Fruit fly (Drosophila melanogaster) whole organism, embryonic: Measurements from ENCODE around the gene Fer3HCH.

Source experiments
- Atf6 ChIP-seq: fragments of 200-800 bp; sonication (Bioruptor generic); IDR thresholded peaks from 2 replicates; pipeline ENCODE4 v1.3.6; 2022; ENCODE audit warnings: missing biosample characterization, missing genetic modification characterization
- CG11093 ChIP-seq: fragments of 200-800 bp; sonication (Bioruptor generic); IDR thresholded peaks from 3 replicates; pipeline ENCODE4 v1.3.6; 2022; ENCODE audit warnings: missing biosample characterization, missing genetic modification characterization
- CG13296 ChIP-seq: fragments of 200-800 bp; sonication (Bioruptor generic); optimal IDR thresholded peaks from 3 replicates; lab custom pipeline; 2018; ENCODE audit warnings: missing biosample characterization, mild to moderate bottlenecking, missing genetic modification characterization
- CG14667 ChIP-seq: fragments of 200-800 bp; sonication (Bioruptor generic); IDR thresholded peaks from 2 replicates; pipeline ENCODE4 v1.3.6; 2022; ENCODE audit warnings: missing biosample characterization, missing genetic modification characterization
- CG14965 ChIP-seq: fragments of 200-800 bp; sonication (Bioruptor generic); optimal IDR thresholded peaks from 2 replicates; lab custom pipeline; 2016; ENCODE audit warnings: missing biosample characterization, missing genetic modification characterization, borderline replicate concordance
- CG17802 ChIP-seq: fragments of 200-800 bp; sonication (Bioruptor generic); optimal IDR thresholded peaks from 2 replicates; lab custom pipeline; 2018; ENCODE audit warnings: missing biosample characterization, mild to moderate bottlenecking, missing genetic modification characterization, moderate library complexity
- CG2116 ChIP-seq: fragments of 200-800 bp; sonication (Bioruptor generic); optimal IDR thresholded peaks from 3 replicates; lab custom pipeline; 2018; ENCODE audit warnings: missing biosample characterization, mild to moderate bottlenecking, missing genetic modification characterization
- CG31224 ChIP-seq: fragments of 200-800 bp; sonication (Bioruptor generic); IDR thresholded peaks from 2 replicates; pipeline ENCODE4 v1.3.6; 2022; ENCODE audit warnings: missing biosample characterization, missing genetic modification characterization
- CG4820 ChIP-seq: fragments of 200-800 bp; sonication (Bioruptor generic); optimal IDR thresholded peaks from 3 replicates; lab custom pipeline; 2016; ENCODE audit warnings: missing biosample characterization, missing genetic modification characterization
- CG5953 ChIP-seq: fragments of 200-800 bp; sonication (Bioruptor generic); IDR thresholded peaks from 2 replicates; pipeline ENCODE4 v1.3.6; 2022; ENCODE audit warnings: missing biosample characterization, missing genetic modification characterization
- CG8281 ChIP-seq: fragments of 200-800 bp; sonication (Bioruptor generic); optimal IDR thresholded peaks from 2 replicates; lab custom pipeline; 2018; ENCODE audit warnings: missing biosample characterization, mild to moderate bottlenecking, missing genetic modification characterization, moderate library complexity
- CG9876 ChIP-seq: fragments of 200-800 bp; sonication (Bioruptor generic); optimal IDR thresholded peaks from 2 replicates; lab custom pipeline; 2016; ENCODE audit warnings: missing biosample characterization, missing genetic modification characterization
- D19A ChIP-seq: fragments of 200-800 bp; optimal IDR thresholded peaks from 3 replicates; lab custom pipeline; 2019; ENCODE audit warnings: missing biosample characterization, mild to moderate bottlenecking, missing genetic modification characterization, moderate library complexity
- Fer2 ChIP-seq: fragments of 200-800 bp; sonication (Bioruptor generic); optimal IDR thresholded peaks from 2 replicates; lab custom pipeline; 2018; ENCODE audit warnings: missing biosample characterization, mild to moderate bottlenecking, missing genetic modification characterization, moderate library complexity
- Hey ChIP-seq: fragments of 200-800 bp; sonication (Bioruptor generic); optimal IDR thresholded peaks from 3 replicates; lab custom pipeline; 2018; ENCODE audit warnings: missing biosample characterization, mild to moderate bottlenecking, missing genetic modification characterization
- HmgZ ChIP-seq: fragments of 200-800 bp; sonication (Bioruptor generic); optimal IDR thresholded peaks from 2 replicates; lab custom pipeline; 2018; ENCODE audit warnings: missing biosample characterization, mild to moderate bottlenecking, missing genetic modification characterization
- Jarid2 ChIP-seq: fragments of 200-800 bp; sonication (Bioruptor generic); optimal IDR thresholded peaks from 3 replicates; lab custom pipeline; 2017; ENCODE audit warnings: mild to moderate bottlenecking, missing biosample characterization, missing genetic modification reagents, missing genetic modification characterization
- Mes4 ChIP-seq: fragments of 200-800 bp; sonication (Bioruptor generic); optimal IDR thresholded peaks from 2 replicates; lab custom pipeline; 2016; ENCODE audit warnings: missing biosample characterization, missing genetic modification characterization
- NC2α ChIP-seq: fragments of 200-800 bp; sonication (Bioruptor generic); optimal IDR thresholded peaks from 2 replicates; lab custom pipeline; 2016; ENCODE audit warnings: missing biosample characterization, missing genetic modification characterization
- NfI ChIP-seq: fragments of 200-800 bp; sonication (Bioruptor generic); optimal IDR thresholded peaks from 3 replicates; lab custom pipeline; 2018; ENCODE audit warnings: missing biosample characterization, mild to moderate bottlenecking, missing genetic modification characterization, moderate library complexity
- Poxn ChIP-seq: fragments of 200-800 bp; sonication (Bioruptor generic); IDR thresholded peaks from 2 replicates; pipeline ENCODE4 v1.3.6; 2022; ENCODE audit warnings: missing biosample characterization, missing genetic modification characterization
- Stat92E ChIP-seq, 3 experiments: fragments of >200 bp in 2 of 3; fragments of 200-800 bp in 1 of 3; sonication (Bioruptor generic) in 1 of 3; optimal IDR thresholded peaks; 2 replicates each; lab custom pipeline; 2017 to 2019; ENCODE audit warnings: missing biosample characterization in 3 of 3, missing genetic modification characterization in 3 of 3, mild to moderate bottlenecking in 1 of 3, moderate library complexity in 1 of 3
- Usf ChIP-seq: fragments of 200-800 bp; sonication (Bioruptor generic); optimal IDR thresholded peaks from 2 replicates; lab custom pipeline; 2017; ENCODE audit warnings: missing genotype, missing biosample characterization, missing genetic modification characterization
- ara ChIP-seq: fragments of 200-800 bp; sonication (Bioruptor generic); IDR thresholded peaks from 2 replicates; pipeline ENCODE4 v1.3.6; 2022; ENCODE audit warnings: missing biosample characterization, missing genetic modification characterization
- az2 ChIP-seq: fragments of 200-800 bp; sonication (Bioruptor generic); optimal IDR thresholded peaks from 3 replicates; lab custom pipeline; 2016; ENCODE audit warnings: missing biosample characterization, missing genetic modification characterization
- btn ChIP-seq: fragments of 200-800 bp; sonication (Bioruptor generic); optimal IDR thresholded peaks from 2 replicates; lab custom pipeline; 2016; ENCODE audit warnings: missing biosample characterization, missing genetic modification characterization
- chinmo ChIP-seq: fragments of 200-800 bp; sonication (Bioruptor generic); IDR thresholded peaks from 4 replicates; pipeline ENCODE4 v1.3.6; 2022; ENCODE audit warnings: missing biosample characterization, missing genetic modification characterization; ENCODE audit not compliant: partially characterized antibody
- da ChIP-seq: fragments of 200-800 bp; sonication (Bioruptor generic); optimal IDR thresholded peaks from 2 replicates; lab custom pipeline; 2016; ENCODE audit warnings: missing biosample characterization, missing genetic modification characterization
- disco-r ChIP-seq: fragments of 200-800 bp; sonication (Bioruptor generic); optimal IDR thresholded peaks from 2 replicates; lab custom pipeline; 2016; ENCODE audit warnings: missing biosample characterization, missing genetic modification characterization
- dpn ChIP-seq, 2 experiments: fragments of 200-800 bp; sonication (Bioruptor generic); optimal IDR thresholded peaks; 3 replicates each; lab custom pipeline; 2016; ENCODE audit warnings: missing biosample characterization in 2 of 2, missing genetic modification characterization in 2 of 2
- emc ChIP-seq: fragments of 200-800 bp; sonication (Bioruptor generic); optimal IDR thresholded peaks from 2 replicates; lab custom pipeline; 2016; ENCODE audit warnings: missing biosample characterization, missing genetic modification characterization
- fd3F ChIP-seq: fragments of 200-800 bp; sonication (Bioruptor generic); optimal IDR thresholded peaks from 2 replicates; lab custom pipeline; 2018; ENCODE audit warnings: missing biosample characterization, mild to moderate bottlenecking, missing genetic modification characterization, moderate library complexity
- gce ChIP-seq: fragments of 200-800 bp; sonication (Bioruptor generic); IDR thresholded peaks from 3 replicates; pipeline ENCODE4 v1.3.6; 2022; ENCODE audit warnings: missing biosample characterization, missing genetic modification characterization
- gsb-n ChIP-seq: fragments of 200-800 bp; sonication (Bioruptor generic); optimal IDR thresholded peaks from 3 replicates; lab custom pipeline; 2018; ENCODE audit warnings: missing biosample characterization, mild to moderate bottlenecking, missing genetic modification characterization
- gt ChIP-seq: fragments of 200-800 bp; sonication (Bioruptor generic); IDR thresholded peaks from 2 replicates; pipeline ENCODE4 v1.3.6; 2022; ENCODE audit warnings: missing biosample characterization, missing genetic modification characterization
- luna ChIP-seq: fragments of 200-800 bp; sonication (Bioruptor generic); optimal IDR thresholded peaks from 2 replicates; lab custom pipeline; 2016; ENCODE audit warnings: missing biosample characterization, missing genetic modification characterization
- mam ChIP-seq: fragments of 200-800 bp; sonication (Bioruptor generic); optimal IDR thresholded peaks from 3 replicates; lab custom pipeline; 2016; ENCODE audit warnings: missing biosample characterization, missing genetic modification characterization
- mld ChIP-seq: fragments of 200-800 bp; sonication (Bioruptor generic); IDR thresholded peaks from 3 replicates; pipeline ENCODE4 v1.3.6; 2022; ENCODE audit warnings: missing biosample characterization, missing genetic modification characterization; ENCODE audit not compliant: partially characterized antibody
- nau ChIP-seq: fragments of 200-800 bp; sonication (Bioruptor generic); optimal IDR thresholded peaks from 3 replicates; lab custom pipeline; 2017; ENCODE audit warnings: missing biosample characterization, mild to moderate bottlenecking, missing genetic modification characterization, missing genetic modification reagents
- oc ChIP-seq: fragments of 200-800 bp; sonication (Bioruptor generic); optimal IDR thresholded peaks from 2 replicates; lab custom pipeline; 2018; ENCODE audit warnings: missing biosample characterization, mild to moderate bottlenecking, missing genetic modification characterization, moderate library complexity
- pan ChIP-seq, 4 experiments: fragments of >200 bp in 3 of 4; fragments of 200-800 bp in 1 of 4; sonication (Bioruptor generic) in 1 of 4; optimal IDR thresholded peaks in 3 of 4; IDR thresholded peaks in 1 of 4; 2 replicates each; pipeline versions ENCODE4 v1.3.6 to Lab custom; 2017 to 2022; ENCODE audit warnings: missing biosample characterization in 2 of 4, missing genetic modification characterization in 2 of 4, mixed read lengths in 1 of 4
- pb ChIP-seq: fragments of 200-800 bp; sonication (Bioruptor generic); optimal IDR thresholded peaks from 3 replicates; lab custom pipeline; 2016; ENCODE audit warnings: missing biosample characterization, missing genetic modification characterization
- phol ChIP-seq: fragments of 200-800 bp; sonication (Bioruptor generic); optimal IDR thresholded peaks from 3 replicates; lab custom pipeline; 2018; ENCODE audit warnings: missing biosample characterization, mild to moderate bottlenecking, missing genetic modification characterization, moderate library complexity
- prd ChIP-seq, 3 experiments: fragments of >200 bp in 2 of 3; fragments of 200-800 bp in 1 of 3; sonication (Bioruptor generic) in 1 of 3; optimal IDR thresholded peaks in 2 of 3; IDR thresholded peaks in 1 of 3; 2 replicates in 2 of 3; 3 replicates in 1 of 3; pipeline versions ENCODE4 v1.3.6 to Lab custom; 2017 to 2022; ENCODE audit warnings: missing biosample characterization in 1 of 3, missing genetic modification characterization in 1 of 3
- salm ChIP-seq: fragments of 200-800 bp; sonication (Bioruptor generic); optimal IDR thresholded peaks from 2 replicates; lab custom pipeline; 2018; ENCODE audit warnings: missing biosample characterization, mild to moderate bottlenecking, missing genetic modification characterization
- trem ChIP-seq: fragments of 200-800 bp; optimal IDR thresholded peaks from 3 replicates; lab custom pipeline; 2019; ENCODE audit warnings: missing biosample characterization, mild to moderate bottlenecking, missing genetic modification characterization, moderate library complexity
- unpg ChIP-seq: fragments of 200-800 bp; sonication (Bioruptor generic); optimal IDR thresholded peaks from 3 replicates; lab custom pipeline; 2018; ENCODE audit warnings: missing biosample characterization, mild to moderate bottlenecking, missing genetic modification characterization, moderate library complexity
- yki ChIP-seq: fragments of >200 bp; optimal IDR thresholded peaks from 3 replicates; lab custom pipeline; 2018

Gene Fer3HCH

dm6 chrX:13127973-13128749, 20.2 kb upstream of the Fer3HCH start (continued):
- TF ChIP-seq dpn (GFP tag; optimal IDR thresholded peaks at IDR 0.05; lab: Kevin White, UChicago) (peak; percentile 10 to 32), CG14965 (GFP tag; lab: Kevin White, UChicago) (no peak), Atf6 (no peak), unpg (GFP tag; lab: Kevin White, UChicago) (peak; percentile 28), nau (GFP tag; lab: Kevin White, UChicago) (no peak), CG9876 (GFP tag; lab: Kevin White, UChicago) (no peak), CG11093 (no peak), Mes4 (GFP tag; lab: Kevin White, UChicago) (no peak), NfI (GFP tag; lab: Kevin White, UChicago) (no peak), CG17802 (peak; percentile 16), Usf (GFP tag; lab: Kevin White, UChicago) (no peak), fd3F (GFP tag; lab: Kevin White, UChicago) (no peak), az2 (GFP tag; lab: Kevin White, UChicago) (peak; percentile 68), mld (GFP tag; lab: Robert Waterston, UW) (no peak), salm (tag; lab: Kevin White, UChicago) (no peak), Fer2 (no peak), Poxn (GFP tag; lab: Robert Waterston, UW) (no peak), trem (tag; lab: Kevin White, UChicago) (no peak), CG13296 (GFP tag; lab: Kevin White, UChicago) (no peak), disco-r (GFP tag; lab: Kevin White, UChicago) (no peak), gt (GFP tag; lab: Robert Waterston, UW) (no peak), da (GFP tag; lab: Kevin White, UChicago) (peak; percentile 1), Jarid2 (GFP tag; lab: Kevin White, UChicago) (no peak), CG2116 (GFP tag; lab: Kevin White, UChicago) (no peak), mam (no peak), phol (tag; lab: Kevin White, UChicago) (peak; percentile 23), CG14667 (peak; percentile 34; the same call in 1 of the 2 replicates), Hey (tag; lab: Kevin White, UChicago) (no peak), HmgZ (no peak), yki (lab: Kevin White, UChicago) (no peak), Stat92E (GFP tag; optimal IDR thresholded peaks at IDR 0.05; lab: Kevin White, UChicago) (no peak), btn (GFP tag; lab: Kevin White, UChicago) (peak; percentile 55), pan (optimal IDR thresholded peaks at IDR 0.05; lab: Kevin White, UChicago) (no peak), pan (GFP tag; optimal IDR thresholded peaks at IDR 0.05 in 1 of 2, IDR thresholded peaks at IDR 0.05 in 1 of 2) (peak in 1 of 2 experiments; percentile 30), CG5953 (GFP tag; lab: Robert Waterston, UW) (0 out of 2 replicates have a peak, but pooled peaks have one; percentile 10), pb (GFP tag; lab: Kevin White, UChicago) (peak; percentile 35), gce (no peak), ara (GFP tag; lab: Robert Waterston, UW) (peak; percentile 44; the same call in 1 of the 2 replicates), CG4820 (GFP tag; lab: Kevin White, UChicago) (no peak), oc (tag; lab: Kevin White, UChicago) (no peak), D19A (tag; lab: Kevin White, UChicago) (no peak), NC2α (peak; percentile 31), emc (GFP tag; lab: Kevin White, UChicago) (no peak), chinmo (GFP tag; lab: Robert Waterston, UW) (no peak; the same call in 1 of the 4 replicates), gsb-n (tag; lab: Kevin White, UChicago) (peak; percentile 1), prd (optimal IDR thresholded peaks at IDR 0.05; lab: Kevin White, UChicago) (no peak), prd (GFP tag; IDR thresholded peaks at IDR 0.05; lab: Robert Waterston, UW) (peak; percentile 43; the same call in 1 of the 3 replicates), CG31224 (GFP tag; lab: Robert Waterston, UW) (no peak), CG8281 (tag; lab: Kevin White, UChicago) (no peak), luna (no peak)
